Worm (Caenorhabditis elegans) whole organism, L3 larva: ENCODE measurements around the gene dhs-27.

Experiments
- R02D3.7 ChIP-seq: fragments of 150-350 bp; optimal IDR thresholded peaks from 2 replicates; lab custom pipeline; 2014; ENCODE audit warnings: missing biosample characterization, missing genetic modification characterization
- ZK546.5 ChIP-seq: sonication (generic microtip); optimal IDR thresholded peaks from 2 replicates; lab custom pipeline; 2017; ENCODE audit warnings: missing biosample characterization, missing genetic modification characterization
- ama-1 ChIP-seq: fragments of 150-350 bp; optimal IDR thresholded peaks from 2 replicates; lab custom pipeline; 2018
- ceh-16 ChIP-seq: sonication (generic microtip); optimal IDR thresholded peaks from 2 replicates; lab custom pipeline; 2017; ENCODE audit warnings: missing biosample characterization, missing genetic modification characterization
- ceh-28 ChIP-seq: fragments of 150-350 bp; optimal IDR thresholded peaks from 2 replicates; lab custom pipeline; 2014; ENCODE audit warnings: missing biosample characterization, missing genetic modification reagents, missing genetic modification characterization
- ceh-82 ChIP-seq: fragments of 150-350 bp; optimal IDR thresholded peaks from 2 replicates; lab custom pipeline; 2014; ENCODE audit warnings: missing biosample characterization, missing genetic modification characterization
- ceh-9 ChIP-seq: sonication (generic microtip); optimal IDR thresholded peaks from 2 replicates; lab custom pipeline; 2018; ENCODE audit warnings: missing biosample characterization, missing genetic modification characterization
- daf-12 ChIP-seq: fragments of 150-350 bp; optimal IDR thresholded peaks from 2 replicates; lab custom pipeline; 2014; ENCODE audit warnings: missing biosample characterization, missing genetic modification reagents, missing genetic modification characterization
- egl-27 ChIP-seq: sonication (generic microtip); optimal IDR thresholded peaks from 4 replicates; lab custom pipeline; 2017; ENCODE audit warnings: missing biosample characterization, missing genetic modification reagents, missing genetic modification characterization
- egl-5 ChIP-seq: fragments of 150-350 bp; optimal IDR thresholded peaks from 2 replicates; lab custom pipeline; 2017; ENCODE audit warnings: missing biosample characterization, missing genetic modification reagents, missing genetic modification characterization, inconsistent platforms
- elt-1 ChIP-seq: fragments of 150-350 bp; optimal IDR thresholded peaks from 2 replicates; lab custom pipeline; 2014; ENCODE audit warnings: missing biosample characterization, missing genetic modification characterization
- elt-3 ChIP-seq, 3 experiments: fragments of 150-350 bp in 1 of 3; sonication (generic microtip) in 2 of 3; optimal IDR thresholded peaks; 2 replicates in 2 of 3; 4 replicates in 1 of 3; lab custom pipeline; 2014 to 2017; ENCODE audit warnings: missing biosample characterization in 3 of 3, missing genetic modification characterization in 3 of 3
- fkh-10 ChIP-seq: sonication (generic microtip); optimal IDR thresholded peaks from 2 replicates; lab custom pipeline; 2017; ENCODE audit warnings: missing biosample characterization, missing genetic modification reagents, missing genetic modification characterization
- fos-1 ChIP-seq: fragments of 150-350 bp; optimal IDR thresholded peaks from 2 replicates; lab custom pipeline; 2014; ENCODE audit warnings: missing biosample characterization, missing genetic modification characterization
- hmg-11 ChIP-seq: sonication (generic microtip); optimal IDR thresholded peaks from 2 replicates; lab custom pipeline; 2016; ENCODE audit warnings: missing genetic modification characterization, missing compliant biosample characterization
- jun-1 ChIP-seq: fragments of 150-350 bp; optimal IDR thresholded peaks from 2 replicates; lab custom pipeline; 2014; ENCODE audit warnings: missing biosample characterization, missing genetic modification reagents, missing genetic modification characterization
- lin-39 ChIP-seq: fragments of 150-350 bp; optimal IDR thresholded peaks from 2 replicates; lab custom pipeline; 2018; ENCODE audit warnings: missing biosample characterization, missing genetic modification reagents, missing genetic modification characterization
- lsy-12 ChIP-seq: sonication (generic microtip); optimal IDR thresholded peaks from 2 replicates; lab custom pipeline; 2016; ENCODE audit warnings: mild to moderate bottlenecking, missing genetic modification characterization, missing compliant biosample characterization
- mdl-1 ChIP-seq: fragments of 150-350 bp; optimal IDR thresholded peaks from 2 replicates; lab custom pipeline; 2014; ENCODE audit warnings: missing biosample characterization, missing genetic modification characterization
- mml-1 ChIP-seq: fragments of 150-350 bp; sonication (generic microtip); optimal IDR thresholded peaks from 3 replicates; lab custom pipeline; 2014; ENCODE audit warnings: missing biosample characterization, missing genetic modification characterization
- nfya-1 ChIP-seq: sonication (generic microtip); optimal IDR thresholded peaks from 2 replicates; lab custom pipeline; 2017; ENCODE audit warnings: missing genetic modification characterization, mild to moderate bottlenecking, missing compliant biosample characterization, antibody characterized with exemption, moderate library complexity; ENCODE audit not compliant: insufficient read depth
- nhr-11 ChIP-seq: fragments of 150-350 bp; optimal IDR thresholded peaks from 2 replicates; lab custom pipeline; 2014; ENCODE audit warnings: missing biosample characterization, missing genetic modification characterization
- nhr-12 ChIP-seq: fragments of 150-350 bp; optimal IDR thresholded peaks from 2 replicates; lab custom pipeline; 2014; ENCODE audit warnings: missing biosample characterization, missing genetic modification characterization
- nhr-23 ChIP-seq: fragments of 150-350 bp; optimal IDR thresholded peaks from 2 replicates; lab custom pipeline; 2014; ENCODE audit warnings: missing biosample characterization, missing genetic modification reagents, missing genetic modification characterization
- nhr-25 ChIP-seq: sonication (generic microtip); optimal IDR thresholded peaks from 2 replicates; lab custom pipeline; 2017; ENCODE audit warnings: missing biosample characterization, missing genetic modification characterization
- nhr-28 ChIP-seq: fragments of 150-350 bp; optimal IDR thresholded peaks from 2 replicates; lab custom pipeline; 2014; ENCODE audit warnings: missing biosample characterization, missing genetic modification characterization
- nhr-67 ChIP-seq: fragments of 150-350 bp; optimal IDR thresholded peaks from 2 replicates; lab custom pipeline; 2014; ENCODE audit warnings: missing biosample characterization, missing genetic modification characterization
- nhr-76 ChIP-seq: fragments of 150-350 bp; sonication (generic microtip); optimal IDR thresholded peaks from 5 replicates; lab custom pipeline; 2014; ENCODE audit warnings: missing biosample characterization, missing genetic modification characterization
- nhr-77 ChIP-seq: fragments of 150-350 bp; optimal IDR thresholded peaks from 2 replicates; lab custom pipeline; 2014; ENCODE audit warnings: missing biosample characterization, missing genetic modification characterization
- sea-2 ChIP-seq: fragments of 150-350 bp; sonication (generic microtip); optimal IDR thresholded peaks from 4 replicates; lab custom pipeline; 2014; ENCODE audit warnings: missing biosample characterization, missing genetic modification reagents, missing genetic modification characterization
- skn-1 ChIP-seq: fragments of 150-350 bp; optimal IDR thresholded peaks from 2 replicates; lab custom pipeline; 2014; ENCODE audit warnings: missing biosample characterization, missing genetic modification characterization
- tbx-2 ChIP-seq: sonication (generic microtip); optimal IDR thresholded peaks from 2 replicates; lab custom pipeline; 2016; ENCODE audit warnings: mild to moderate bottlenecking, missing genetic modification characterization, missing compliant biosample characterization
- unc-39 ChIP-seq: sonication (generic microtip); optimal IDR thresholded peaks from 4 replicates; lab custom pipeline; 2017; ENCODE audit warnings: missing biosample characterization, missing genetic modification characterization
- unc-62 ChIP-seq: fragments of 150-350 bp; sonication (generic microtip); optimal IDR thresholded peaks from 4 replicates; lab custom pipeline; 2014; ENCODE audit warnings: missing biosample characterization, missing genetic modification reagents, missing genetic modification characterization
- zag-1 ChIP-seq: fragments of 150-350 bp; optimal IDR thresholded peaks from 2 replicates; lab custom pipeline; 2014; ENCODE audit warnings: missing biosample characterization, missing genetic modification characterization
- ztf-11 ChIP-seq: fragments of 150-350 bp; optimal IDR thresholded peaks from 2 replicates; lab custom pipeline; 2014; ENCODE audit warnings: missing biosample characterization, missing genetic modification characterization
- ztf-4 ChIP-seq: fragments of 150-350 bp; optimal IDR thresholded peaks from 2 replicates; lab custom pipeline; 2014; ENCODE audit warnings: missing biosample characterization, missing genetic modification characterization

Gene dhs-27

DNA sequence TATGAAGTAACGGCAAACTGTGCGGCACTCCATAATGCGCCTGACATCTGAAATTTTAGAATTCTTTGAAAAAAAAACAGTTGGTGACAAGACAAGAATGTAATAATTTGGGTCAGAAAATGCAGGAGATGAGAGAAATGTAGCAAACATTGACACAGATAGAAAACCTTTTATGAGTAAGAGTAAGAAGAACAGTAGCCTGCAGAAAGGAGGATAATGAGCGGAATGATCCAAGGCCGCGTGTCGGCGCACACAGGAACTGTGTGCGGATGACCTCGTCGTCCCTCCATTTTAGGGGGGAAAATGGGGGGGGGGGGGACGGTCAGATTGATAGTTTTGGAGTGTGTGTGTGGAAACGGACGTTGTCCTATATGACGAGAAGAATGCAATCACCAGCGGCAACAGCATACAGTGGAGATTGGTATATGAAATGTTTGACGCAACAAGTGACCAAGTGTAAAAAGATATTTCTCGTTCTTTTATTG lies at the start of gene dhs-27:
Gene dhs-27, minus strand, starts transcription at position 51 of the 485 bp plus-strand sequence.
- TF ChIP-seq nhr-25 (tag; lab: Kevin White, UChicago) (peak; percentile 59), sea-2 (no peak), nhr-23 (tag; lab: Kevin White, UChicago) (peak; percentile 60)

DNA sequence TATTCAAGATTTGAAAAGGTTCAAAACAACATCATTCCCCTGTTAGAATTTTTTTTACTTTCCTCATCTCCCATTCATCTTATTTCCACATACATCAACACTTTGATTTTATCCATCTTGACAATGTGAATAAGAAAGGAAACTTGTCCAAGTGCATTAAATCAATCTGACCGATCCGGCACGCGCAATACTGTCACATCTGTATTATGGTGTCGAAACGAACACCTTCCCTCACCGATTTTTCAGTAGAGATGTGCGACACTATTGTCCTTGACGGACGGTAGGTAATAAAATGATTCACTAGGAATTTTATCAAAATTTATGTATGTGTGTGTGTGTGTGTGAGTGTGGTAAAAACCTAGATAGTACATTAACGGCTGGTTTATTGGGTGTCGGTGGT lies 49.4 kb upstream of the dhs-27 start:
- TF ChIP-seq nhr-25 (tag; lab: Kevin White, UChicago) (peak; percentile 27), unc-62 (GFP tag; lab: Kevin White, UChicago) (no peak)

ce11 chrX:3462086-3462485 lies 47.6 kb upstream of the dhs-27 start:
- no peak for TF ChIP-seq mdl-1 (tag; lab: Kevin White, UChicago)
- no peak for TF ChIP-seq fkh-10 (GFP tag; lab: Kevin White, UChicago)
- TF ChIP-seq sea-2 = no peak

- no peak for TF ChIP-seq ceh-9 (tag; lab: Kevin White, UChicago)
- TF ChIP-seq unc-62 (GFP tag; lab: Kevin White, UChicago) = peak; percentile 43
- TF ChIP-seq fkh-10 (GFP tag; lab: Kevin White, UChicago) = no peak
- no peak for TF ChIP-seq nhr-12 (tag; lab: Kevin White, UChicago)
- no peak for TF ChIP-seq nhr-25 (tag; lab: Kevin White, UChicago)
- TF ChIP-seq egl-5 (tag; lab: Kevin White, UChicago) = peak; percentile 61
- TF ChIP-seq ceh-28 = no peak
- no peak for TF ChIP-seq R02D3.7
- no peak for TF ChIP-seq mml-1
- no peak for TF ChIP-seq jun-1
- peak; percentile 50 for TF ChIP-seq nfya-1 (tag; lab: Kevin White, UChicago)
- peak; percentile 93 for TF ChIP-seq lin-39
- no peak for TF ChIP-seq ceh-82
- TF ChIP-seq lsy-12 (tag; lab: Kevin White, UChicago) = no peak
- TF ChIP-seq nhr-67 (tag; lab: Kevin White, UChicago) = no peak
- TF ChIP-seq sea-2 = no peak
- no peak for TF ChIP-seq hmg-11 (tag; lab: Kevin White, UChicago)
- TF ChIP-seq ztf-11 (tag; lab: Kevin White, UChicago) = no peak
- no peak for TF ChIP-seq ztf-4 (tag; lab: Kevin White, UChicago)
- no peak for TF ChIP-seq elt-3 (tag; optimal IDR thresholded peaks at IDR 0.05; lab: Kevin White, UChicago)
- no peak for TF ChIP-seq ceh-16
Observed at ce11 chrX:3455561-3455960, 41.1 kb upstream of the dhs-27 start.

- TF ChIP-seq mdl-1 (tag; lab: Kevin White, UChicago) = no peak
- TF ChIP-seq egl-27 (tag; lab: Kevin White, UChicago) = no peak
- TF ChIP-seq elt-1 (tag; lab: Kevin White, UChicago) = no peak
- no peak for TF ChIP-seq daf-12 (tag; lab: Kevin White, UChicago)
- TF ChIP-seq ama-1 (lab: Kevin White, UChicago) = no peak
- TF ChIP-seq skn-1 (tag; lab: Kevin White, UChicago) = no peak
- no peak for TF ChIP-seq ZK546.5 (tag; lab: Kevin White, UChicago)
- no peak for TF ChIP-seq lsy-12 (tag; lab: Kevin White, UChicago)
- no peak for TF ChIP-seq nhr-25 (tag; lab: Kevin White, UChicago)
Observed at ce11 chrX:3453870-3454269, 39.4 kb upstream of the dhs-27 start.

ce11 chrX:3451122-3451521 lies 36.6 kb upstream of the dhs-27 start, which contains the start of gene ZK813.5:
ZK813.5 (minus strand) TSS chrX:3451222.
- TF ChIP-seq lsy-12 (tag; lab: Kevin White, UChicago) (no peak), mdl-1 (tag; lab: Kevin White, UChicago) (no peak), unc-39 (tag; lab: Kevin White, UChicago) (no peak), skn-1 (tag; lab: Kevin White, UChicago) (no peak), zag-1 (tag; lab: Kevin White, UChicago) (no peak), ceh-82 (no peak), tbx-2 (tag; lab: Kevin White, UChicago) (no peak), egl-5 (tag; lab: Kevin White, UChicago) (no peak), fos-1 (tag; lab: Kevin White, UChicago) (no peak), elt-3 (tag; optimal IDR thresholded peaks at IDR 0.05; lab: Kevin White, UChicago) (no peak), nhr-11 (tag; lab: Kevin White, UChicago) (no peak), nhr-25 (tag; lab: Kevin White, UChicago) (no peak), nhr-77 (tag; lab: Kevin White, UChicago) (no peak), daf-12 (tag; lab: Kevin White, UChicago) (no peak), nhr-28 (tag; lab: Kevin White, UChicago) (no peak), nhr-76 (tag; lab: Kevin White, UChicago) (no peak)
